Worm (Caenorhabditis elegans) whole organism, young adult: ENCODE results near the gene F47B8.18.

ENCODE experiments used
- athp-1 ChIP-seq: sonication (generic microtip); optimal IDR thresholded peaks from 2 replicates; lab custom pipeline; 2017; ENCODE audit warnings: mild to moderate bottlenecking, missing genetic modification characterization, missing compliant biosample characterization
- bed-2 ChIP-seq: fragments of 200-800 bp; sonication (Bioruptor generic); IDR thresholded peaks from 2 replicates; pipeline ENCODE4 v1.3.6; 2022; ENCODE audit warnings: missing genetic modification reagents, missing genetic modification characterization, missing compliant biosample characterization
- chd-7 ChIP-seq: sonication (generic microtip); optimal IDR thresholded peaks from 2 replicates; lab custom pipeline; 2016; ENCODE audit warnings: mild to moderate bottlenecking, missing genetic modification characterization, moderate library complexity, missing compliant biosample characterization
- ets-4 ChIP-seq: fragments of 200-800 bp; sonication (Bioruptor generic); optimal IDR thresholded peaks from 2 replicates; lab custom pipeline; 2018; ENCODE audit warnings: mild to moderate bottlenecking, missing genetic modification characterization, missing compliant biosample characterization
- him-1 ChIP-seq: sonication (generic microtip); optimal IDR thresholded peaks from 2 replicates; lab custom pipeline; 2016; ENCODE audit warnings: missing genotype, missing genetic modification reagents, missing genetic modification characterization, missing compliant biosample characterization
- nfya-1 ChIP-seq: sonication (generic microtip); optimal IDR thresholded peaks from 2 replicates; lab custom pipeline; 2017; ENCODE audit warnings: antibody characterized with exemption, missing compliant biosample characterization, missing genetic modification characterization, borderline replicate concordance; ENCODE audit not compliant: insufficient read depth
- pha-4 ChIP-seq: fragments of 150-350 bp; sonication (generic microtip); optimal IDR thresholded peaks from 2 replicates; lab custom pipeline; 2014; ENCODE audit warnings: missing biosample characterization, missing genetic modification reagents, missing genetic modification characterization

ce11 chrV:14290636-14291035 is 34.6 kb downstream of the F47B8.18 start, which contains the start of gene F14D7.18:
- TF ChIP-seq pha-4 (tag; lab: Kevin White, UChicago) = no peak
- TF ChIP-seq athp-1 (tag; lab: Kevin White, UChicago) = no peak
- TF ChIP-seq him-1 (tag; lab: Kevin White, UChicago) = no peak
- TF ChIP-seq bed-2 = no peak
- TF ChIP-seq chd-7 (tag; lab: Kevin White, UChicago) = no peak
- no peak for TF ChIP-seq ets-4 (GFP tag; lab: Kevin White, UChicago)
- TF ChIP-seq nfya-1 (tag; lab: Kevin White, UChicago) = no peak
